Worm (Caenorhabditis elegans) whole organism, L1 larva: ENCODE measurements around the gene T07D3.9.

Source experiments
- C04F5.9 ChIP-seq: sonication (generic microtip); optimal IDR thresholded peaks from 2 replicates; lab custom pipeline; 2016; ENCODE audit warnings: missing genetic modification characterization, missing compliant biosample characterization
- C34B4.2 ChIP-seq: sonication (generic microtip); optimal IDR thresholded peaks from 2 replicates; lab custom pipeline; 2017; ENCODE audit warnings: mild to moderate bottlenecking, missing genetic modification characterization, missing compliant biosample characterization
- F16B12.6 ChIP-seq: fragments of 150-350 bp; optimal IDR thresholded peaks from 2 replicates; lab custom pipeline; 2014; ENCODE audit warnings: missing biosample characterization, missing genetic modification characterization
- Y116A8C.19 ChIP-seq: sonication (generic microtip); optimal IDR thresholded peaks from 2 replicates; lab custom pipeline; 2016; ENCODE audit warnings: missing compliant biosample characterization, missing genetic modification characterization, borderline replicate concordance
- aha-1 ChIP-seq: fragments of 150-350 bp; optimal IDR thresholded peaks from 2 replicates; lab custom pipeline; 2014; ENCODE audit warnings: missing biosample characterization, missing genetic modification characterization
- alr-1 ChIP-seq: fragments of 200-800 bp; sonication (Bioruptor generic); optimal IDR thresholded peaks from 2 replicates; lab custom pipeline; 2018; ENCODE audit warnings: borderline replicate concordance, mild to moderate bottlenecking, missing genetic modification characterization, missing compliant biosample characterization
- ama-1 ChIP-seq: fragments of 150-350 bp; optimal IDR thresholded peaks from 2 replicates; lab custom pipeline; 2014
- blmp-1 ChIP-seq: fragments of 150-350 bp; optimal IDR thresholded peaks from 2 replicates; lab custom pipeline; 2014; ENCODE audit warnings: missing biosample characterization, missing genetic modification characterization
- ceh-8 ChIP-seq: fragments of 200-800 bp; sonication (Bioruptor generic); optimal IDR thresholded peaks from 2 replicates; lab custom pipeline; 2018; ENCODE audit warnings: mild to moderate bottlenecking, missing genetic modification characterization, moderate library complexity, missing compliant biosample characterization
- dsc-1 ChIP-seq: sonication (generic microtip); optimal IDR thresholded peaks from 2 replicates; lab custom pipeline; 2016; ENCODE audit warnings: mild to moderate bottlenecking, missing genetic modification characterization, missing compliant biosample characterization
- efl-3 ChIP-seq: fragments of 200-800 bp; sonication (Bioruptor generic); optimal IDR thresholded peaks from 2 replicates; lab custom pipeline; 2018; ENCODE audit warnings: mild to moderate bottlenecking, missing genetic modification characterization, missing compliant biosample characterization
- egl-13 ChIP-seq: sonication (generic microtip); optimal IDR thresholded peaks from 2 replicates; lab custom pipeline; 2016; ENCODE audit warnings: missing genotype, missing genetic modification reagents, missing genetic modification characterization, missing compliant biosample characterization
- elt-2 ChIP-seq: sonication (generic microtip); optimal IDR thresholded peaks from 2 replicates; lab custom pipeline; 2016; ENCODE audit warnings: missing genetic modification characterization, mild to moderate bottlenecking, inconsistent platforms, missing compliant biosample characterization, missing genetic modification reagents
- fkh-10 ChIP-seq: sonication (generic microtip); optimal IDR thresholded peaks from 2 replicates; lab custom pipeline; 2017; ENCODE audit warnings: missing biosample characterization, missing genetic modification reagents, missing genetic modification characterization
- fkh-4 ChIP-seq: sonication (generic microtip); optimal IDR thresholded peaks from 2 replicates; lab custom pipeline; 2016; ENCODE audit warnings: missing compliant biosample characterization, missing genetic modification characterization, borderline replicate concordance
- fkh-8 ChIP-seq: sonication (generic microtip); optimal IDR thresholded peaks from 2 replicates; lab custom pipeline; 2016; ENCODE audit warnings: mild to moderate bottlenecking, missing genetic modification characterization, missing compliant biosample characterization
- fos-1 ChIP-seq: fragments of 150-350 bp; optimal IDR thresholded peaks from 2 replicates; lab custom pipeline; 2014; ENCODE audit warnings: missing biosample characterization, missing genetic modification characterization
- grh-1 ChIP-seq: fragments of 200-800 bp; sonication (Bioruptor generic); IDR thresholded peaks from 2 replicates; pipeline ENCODE4 v1.3.6; 2022; ENCODE audit warnings: missing genetic modification reagents, missing genetic modification characterization, missing compliant biosample characterization
- hlh-17 ChIP-seq: fragments of 200-800 bp; sonication (Bioruptor generic); optimal IDR thresholded peaks from 2 replicates; lab custom pipeline; 2018; ENCODE audit warnings: missing genetic modification characterization, mild to moderate bottlenecking, missing compliant biosample characterization, moderate library complexity, borderline replicate concordance
- hlh-4 ChIP-seq: sonication (generic microtip); optimal IDR thresholded peaks from 2 replicates; lab custom pipeline; 2016; ENCODE audit warnings: mild to moderate bottlenecking, missing genetic modification characterization, missing compliant biosample characterization
- hpl-2 ChIP-seq: fragments of 150-350 bp; optimal IDR thresholded peaks from 2 replicates; lab custom pipeline; 2014; ENCODE audit warnings: missing biosample characterization, missing genetic modification reagents, missing genetic modification characterization
- jun-1 ChIP-seq: fragments of 150-350 bp; optimal IDR thresholded peaks from 2 replicates; lab custom pipeline; 2014; ENCODE audit warnings: missing biosample characterization, missing genetic modification reagents, missing genetic modification characterization
- lin-13 ChIP-seq: fragments of 150-350 bp; optimal IDR thresholded peaks from 2 replicates; lab custom pipeline; 2014; ENCODE audit warnings: missing biosample characterization, missing genetic modification reagents, missing genetic modification characterization
- lin-14 ChIP-seq: fragments of 200-800 bp; sonication (Bioruptor generic); optimal IDR thresholded peaks from 2 replicates; lab custom pipeline; 2018; ENCODE audit warnings: mild to moderate bottlenecking, missing genetic modification characterization, moderate library complexity, missing compliant biosample characterization
- lin-35 ChIP-seq, 2 experiments: fragments of 150-350 bp; optimal IDR thresholded peaks; 2 replicates each; lab custom pipeline; 2014; ENCODE audit warnings: missing biosample characterization in 2 of 2, missing genetic modification characterization in 2 of 2, missing genetic modification reagents in 2 of 2
- lir-3 ChIP-seq: sonication (generic microtip); optimal IDR thresholded peaks from 2 replicates; lab custom pipeline; 2016; ENCODE audit warnings: mild to moderate bottlenecking, missing genetic modification characterization, moderate library complexity, missing compliant biosample characterization; ENCODE audit not compliant: poor library complexity
- mab-9 ChIP-seq: fragments of 200-800 bp; sonication (Bioruptor generic); IDR thresholded peaks from 2 replicates; pipeline ENCODE4 v1.3.6; 2022; ENCODE audit warnings: missing genetic modification reagents, missing genetic modification characterization, missing compliant biosample characterization
- mep-1 ChIP-seq: fragments of 150-350 bp; optimal IDR thresholded peaks from 2 replicates; lab custom pipeline; 2014; ENCODE audit warnings: missing biosample characterization, missing genetic modification characterization
- nhr-11 ChIP-seq: fragments of 150-350 bp; optimal IDR thresholded peaks from 2 replicates; lab custom pipeline; 2014; ENCODE audit warnings: missing biosample characterization, missing genetic modification characterization
- nhr-19 ChIP-seq: fragments of 200-800 bp; sonication (Bioruptor generic); conservative IDR thresholded peaks from 2 replicates; pipeline ENCODE4 v1.3.6; 2022; ENCODE audit warnings: missing genetic modification characterization, missing compliant biosample characterization
- nhr-76 ChIP-seq: sonication (generic microtip); optimal IDR thresholded peaks from 2 replicates; lab custom pipeline; 2017; ENCODE audit warnings: missing biosample characterization, missing genetic modification characterization
- nhr-85 ChIP-seq: sonication (generic microtip); peaks from one replicate; lab custom pipeline; 2016; ENCODE audit warnings: missing genetic modification characterization, inconsistent platforms, missing compliant biosample characterization
- pag-3 ChIP-seq: sonication (generic microtip); optimal IDR thresholded peaks from 2 replicates; lab custom pipeline; 2017; ENCODE audit warnings: missing genetic modification characterization, mild to moderate bottlenecking, missing compliant biosample characterization, antibody characterized with exemption, borderline replicate concordance; ENCODE audit not compliant: insufficient read depth
- rnt-1 ChIP-seq: sonication (generic microtip); optimal IDR thresholded peaks from 2 replicates; lab custom pipeline; 2016; ENCODE audit warnings: mild to moderate bottlenecking, missing genetic modification characterization, moderate library complexity, missing compliant biosample characterization
- snpc-4 ChIP-seq: fragments of 150-350 bp; optimal IDR thresholded peaks from 2 replicates; lab custom pipeline; 2014; ENCODE audit warnings: missing biosample characterization, missing genetic modification characterization
- snu-23 ChIP-seq: sonication (generic microtip); optimal IDR thresholded peaks from 2 replicates; lab custom pipeline; 2016; ENCODE audit warnings: missing genetic modification characterization, missing compliant biosample characterization
- sptf-1 ChIP-seq: fragments of 150-350 bp; optimal IDR thresholded peaks from 2 replicates; lab custom pipeline; 2014; ENCODE audit warnings: missing biosample characterization, missing genetic modification characterization
- unc-30 ChIP-seq: sonication (generic microtip); optimal IDR thresholded peaks from 2 replicates; lab custom pipeline; 2017; ENCODE audit warnings: missing biosample characterization, missing genetic modification characterization
- xbp-1 ChIP-seq: sonication (generic microtip); optimal IDR thresholded peaks from 2 replicates; lab custom pipeline; 2016; ENCODE audit warnings: missing genetic modification characterization, missing compliant biosample characterization
- zip-4 ChIP-seq: fragments of 200-800 bp; sonication (Bioruptor generic); optimal IDR thresholded peaks from 2 replicates; lab custom pipeline; 2018; ENCODE audit warnings: mild to moderate bottlenecking, missing genetic modification characterization, moderate library complexity, missing compliant biosample characterization
- ztf-11 ChIP-seq, 2 experiments: sonication (generic microtip); optimal IDR thresholded peaks; 2 replicates each; lab custom pipeline; 2016 to 2017; ENCODE audit warnings: missing genetic modification characterization in 2 of 2, missing biosample characterization in 1 of 2, missing compliant biosample characterization in 1 of 2

T07D3.9 gene

DNA sequence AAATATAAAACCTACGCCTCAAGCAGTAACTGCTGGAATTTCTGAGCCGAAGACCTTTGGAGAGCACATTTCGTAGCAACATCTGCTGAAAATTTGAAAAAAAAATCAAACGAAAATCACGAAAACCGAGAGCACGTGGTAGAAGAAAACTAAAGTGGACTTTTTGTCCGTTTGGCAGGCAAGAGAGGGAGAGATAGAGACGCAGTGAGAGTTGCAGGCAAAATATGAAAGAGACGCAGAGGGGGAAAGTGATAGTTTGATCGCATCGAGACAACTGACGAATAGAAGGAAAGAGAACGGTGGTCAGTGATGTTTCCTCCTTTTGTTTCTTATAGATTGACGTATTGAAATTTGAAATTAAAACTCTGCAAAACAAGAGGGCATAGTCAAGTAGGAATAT lies 52.2 kb downstream of the T07D3.9 start, which contains the start of the genes acdh-9 and F28A10.13 (continued):
- TF ChIP-seq unc-30 (tag; lab: Kevin White, UChicago): no peak
- TF ChIP-seq snpc-4 (tag; lab: Kevin White, UChicago): peak; percentile 1
- no peak for TF ChIP-seq efl-3 (GFP tag; lab: Kevin White, UChicago)
- no peak for TF ChIP-seq hpl-2 (GFP tag; lab: Kevin White, UChicago)
- TF ChIP-seq F16B12.6 (tag; lab: Kevin White, UChicago): no peak
- TF ChIP-seq hlh-17 (GFP tag; lab: Kevin White, UChicago): no peak
- no peak for TF ChIP-seq hlh-4 (tag; lab: Kevin White, UChicago)
- TF ChIP-seq dsc-1 (tag; lab: Kevin White, UChicago): no peak
- TF ChIP-seq sptf-1 (tag; lab: Kevin White, UChicago): no peak
- TF ChIP-seq lin-35 (GFP tag; optimal IDR thresholded peaks at IDR 0.05; lab: Kevin White, UChicago): peak; percentile 13 to 75
- no peak for TF ChIP-seq Y116A8C.19 (tag; lab: Kevin White, UChicago)
- peak; percentile 9 for TF ChIP-seq lin-13 (GFP tag; lab: Kevin White, UChicago)
- no peak for TF ChIP-seq fkh-10 (GFP tag; lab: Kevin White, UChicago)
- no peak for TF ChIP-seq alr-1 (tag; lab: Kevin White, UChicago)
- no peak for TF ChIP-seq fos-1
- peak; percentile 6 for TF ChIP-seq lir-3 (tag; lab: Kevin White, UChicago)
- TF ChIP-seq blmp-1 (tag; lab: Kevin White, UChicago): peak; percentile 59
- no peak for TF ChIP-seq ama-1 (lab: Kevin White, UChicago)
- TF ChIP-seq aha-1 (tag; lab: Kevin White, UChicago): no peak
- TF ChIP-seq nhr-85 (tag; lab: Kevin White, UChicago): peak; percentile 72
- no peak for TF ChIP-seq egl-13
- TF ChIP-seq pag-3: peak; percentile 40
- TF ChIP-seq nhr-76 (tag; lab: Kevin White, UChicago): no peak
- TF ChIP-seq elt-2 (tag; lab: Kevin White, UChicago): peak; percentile 25
- TF ChIP-seq fkh-4 (tag; lab: Kevin White, UChicago): no peak
- TF ChIP-seq C04F5.9 (tag; lab: Kevin White, UChicago): no peak
- no peak for TF ChIP-seq fkh-8 (tag; lab: Kevin White, UChicago)
- TF ChIP-seq mep-1: peak; percentile 53
- no peak for TF ChIP-seq xbp-1 (tag; lab: Kevin White, UChicago)
- TF ChIP-seq snu-23 (GFP tag; lab: Kevin White, UChicago): peak; percentile 82
- no peak for TF ChIP-seq jun-1 (tag; lab: Kevin White, UChicago)
- TF ChIP-seq nhr-11 (tag; lab: Kevin White, UChicago): no peak
- TF ChIP-seq mab-9 (GFP tag; lab: Robert Waterston, UW): no peak
- TF ChIP-seq ceh-8 (GFP tag; lab: Kevin White, UChicago): no peak
- peak; percentile 51 for TF ChIP-seq nhr-19 (GFP tag; lab: Robert Waterston, UW)
- TF ChIP-seq rnt-1 (tag; lab: Kevin White, UChicago): peak; percentile 75
- TF ChIP-seq lin-14 (GFP tag; lab: Kevin White, UChicago): peak; percentile 84
- no peak for TF ChIP-seq C34B4.2 (tag; lab: Kevin White, UChicago)
- no peak for TF ChIP-seq ztf-11 (tag; optimal IDR thresholded peaks at IDR 0.05; lab: Kevin White, UChicago)
- TF ChIP-seq grh-1 (GFP tag; lab: Robert Waterston, UW): no peak
- no peak for TF ChIP-seq zip-4 (GFP tag; lab: Kevin White, UChicago)
